Worm (Caenorhabditis elegans) whole organism, L3 larva: ENCODE results near the gene arrd-8.

ENCODE experiments used
- R02D3.7 ChIP-seq: fragments of 150-350 bp; optimal IDR thresholded peaks from 2 replicates; lab custom pipeline; 2014; ENCODE audit warnings: missing biosample characterization, missing genetic modification characterization
- aly-2 ChIP-seq: fragments of 150-350 bp; optimal IDR thresholded peaks from 2 replicates; lab custom pipeline; 2014; ENCODE audit warnings: missing biosample characterization, missing genetic modification characterization
- eor-1 ChIP-seq, 2 experiments: fragments of 150-350 bp; optimal IDR thresholded peaks; 2 replicates each; lab custom pipeline; 2014 to 2018; ENCODE audit warnings: missing biosample characterization in 2 of 2, missing genetic modification characterization in 2 of 2
- fkh-2 ChIP-seq: fragments of 150-350 bp; optimal IDR thresholded peaks from 2 replicates; lab custom pipeline; 2014; ENCODE audit warnings: missing biosample characterization, missing genetic modification reagents, missing genetic modification characterization
- fos-1 ChIP-seq: fragments of 150-350 bp; optimal IDR thresholded peaks from 2 replicates; lab custom pipeline; 2014; ENCODE audit warnings: missing biosample characterization, missing genetic modification characterization
- jun-1 ChIP-seq: fragments of 150-350 bp; optimal IDR thresholded peaks from 2 replicates; lab custom pipeline; 2014; ENCODE audit warnings: missing biosample characterization, missing genetic modification reagents, missing genetic modification characterization
- lin-15B ChIP-seq: fragments of 150-350 bp; optimal IDR thresholded peaks from 2 replicates; lab custom pipeline; 2014; ENCODE audit warnings: missing biosample characterization, missing genetic modification characterization
- lin-39 ChIP-seq: fragments of 150-350 bp; optimal IDR thresholded peaks from 2 replicates; lab custom pipeline; 2018; ENCODE audit warnings: missing biosample characterization, missing genetic modification reagents, missing genetic modification characterization
- nfya-1 ChIP-seq: sonication (generic microtip); optimal IDR thresholded peaks from 2 replicates; lab custom pipeline; 2017; ENCODE audit warnings: missing genetic modification characterization, mild to moderate bottlenecking, missing compliant biosample characterization, antibody characterized with exemption, moderate library complexity; ENCODE audit not compliant: insufficient read depth
- nhr-23 ChIP-seq: fragments of 150-350 bp; optimal IDR thresholded peaks from 2 replicates; lab custom pipeline; 2014; ENCODE audit warnings: missing biosample characterization, missing genetic modification reagents, missing genetic modification characterization
- nhr-43 ChIP-seq: sonication (generic microtip); optimal IDR thresholded peaks from 2 replicates; lab custom pipeline; 2016; ENCODE audit warnings: mild to moderate bottlenecking, missing genetic modification characterization, missing compliant biosample characterization; ENCODE audit not compliant: poor library complexity, severe bottlenecking
- pqm-1 ChIP-seq: fragments of 150-350 bp; optimal IDR thresholded peaks from 2 replicates; lab custom pipeline; 2017; ENCODE audit warnings: missing biosample characterization, missing genetic modification characterization, inconsistent platforms
- skn-1 ChIP-seq: fragments of 150-350 bp; optimal IDR thresholded peaks from 2 replicates; lab custom pipeline; 2014; ENCODE audit warnings: missing biosample characterization, missing genetic modification characterization
- unc-39 ChIP-seq: sonication (generic microtip); optimal IDR thresholded peaks from 4 replicates; lab custom pipeline; 2017; ENCODE audit warnings: missing biosample characterization, missing genetic modification characterization
- zag-1 ChIP-seq: fragments of 150-350 bp; optimal IDR thresholded peaks from 2 replicates; lab custom pipeline; 2014; ENCODE audit warnings: missing biosample characterization, missing genetic modification characterization
- ztf-4 ChIP-seq: fragments of 150-350 bp; optimal IDR thresholded peaks from 2 replicates; lab custom pipeline; 2014; ENCODE audit warnings: missing biosample characterization, missing genetic modification characterization

arrd-8 gene

DNA sequence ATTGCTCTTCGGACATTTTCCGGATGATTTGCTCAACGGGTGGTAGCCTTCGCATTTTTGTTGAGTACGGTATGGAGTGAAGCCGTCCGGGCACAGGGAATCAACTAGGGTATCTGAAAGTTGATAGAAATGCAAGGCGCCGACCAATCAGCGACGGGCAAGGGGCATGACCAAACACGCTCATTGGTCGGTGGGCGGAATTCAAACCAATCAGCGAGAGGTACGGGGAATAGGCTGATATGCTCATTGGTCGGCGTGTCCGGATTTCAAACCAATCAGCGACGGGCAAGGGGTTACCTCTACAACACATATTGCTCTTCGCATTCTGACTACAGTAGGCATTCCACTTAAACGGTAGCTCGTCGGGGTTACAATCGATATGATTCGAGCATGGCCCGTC is 44.0 kb downstream of the arrd-8 start:
- TF ChIP-seq aly-2 (tag; lab: Kevin White, UChicago) (no peak), nfya-1 (tag; lab: Kevin White, UChicago) (peak; percentile 88)

- TF ChIP-seq nhr-23 (tag; lab: Kevin White, UChicago) = no peak
- TF ChIP-seq fos-1 (tag; lab: Kevin White, UChicago) = no peak
- TF ChIP-seq unc-39 = no peak
- TF ChIP-seq skn-1 (tag; lab: Kevin White, UChicago) = no peak
- TF ChIP-seq lin-15B (tag; lab: Kevin White, UChicago) = no peak
- TF ChIP-seq R02D3.7 = no peak
- TF ChIP-seq lin-39 (tag; lab: Kevin White, UChicago) = no peak
- no peak for TF ChIP-seq zag-1 (tag; lab: Kevin White, UChicago)
- no peak for TF ChIP-seq nhr-43 (tag; lab: Kevin White, UChicago)
- TF ChIP-seq fkh-2 = no peak
- no peak for TF ChIP-seq ztf-4
- TF ChIP-seq eor-1 (tag; optimal IDR thresholded peaks at IDR 0.05; lab: Kevin White, UChicago) = no peak
- no peak for TF ChIP-seq pqm-1 (tag; lab: Kevin White, UChicago)
- TF ChIP-seq jun-1 = no peak
Measured at ce11 chrII:12110997-12111396, 46.1 kb downstream of the arrd-8 start.
